Fruit fly (Drosophila melanogaster) Kc167 (cell line): Measurements from ENCODE around the gene CG11655.

Source experiments
- Myc ChIP-seq: fragments of >200 bp; optimal IDR thresholded peaks from 2 replicates; lab custom pipeline; 2017; ENCODE audit warnings: missing external identifiers
- Sin3A ChIP-seq: fragments of >200 bp; optimal IDR thresholded peaks from 2 replicates; lab custom pipeline; 2018; ENCODE audit warnings: missing external identifiers
- h ChIP-seq: fragments of >200 bp; optimal IDR thresholded peaks from 3 replicates; lab custom pipeline; 2018; ENCODE audit warnings: missing external identifiers
- insv ChIP-seq: fragments of >200 bp; optimal IDR thresholded peaks from 3 replicates; lab custom pipeline; 2018; ENCODE audit warnings: missing external identifiers
- psq ChIP-seq: fragments of >200 bp; optimal IDR thresholded peaks from 2 replicates; lab custom pipeline; 2017; ENCODE audit warnings: missing external identifiers
- ttk ChIP-seq: sonication (Bioruptor generic); optimal IDR thresholded peaks from 2 replicates; lab custom pipeline; 2017; ENCODE audit warnings: missing external identifiers

Gene CG11655

DNA sequence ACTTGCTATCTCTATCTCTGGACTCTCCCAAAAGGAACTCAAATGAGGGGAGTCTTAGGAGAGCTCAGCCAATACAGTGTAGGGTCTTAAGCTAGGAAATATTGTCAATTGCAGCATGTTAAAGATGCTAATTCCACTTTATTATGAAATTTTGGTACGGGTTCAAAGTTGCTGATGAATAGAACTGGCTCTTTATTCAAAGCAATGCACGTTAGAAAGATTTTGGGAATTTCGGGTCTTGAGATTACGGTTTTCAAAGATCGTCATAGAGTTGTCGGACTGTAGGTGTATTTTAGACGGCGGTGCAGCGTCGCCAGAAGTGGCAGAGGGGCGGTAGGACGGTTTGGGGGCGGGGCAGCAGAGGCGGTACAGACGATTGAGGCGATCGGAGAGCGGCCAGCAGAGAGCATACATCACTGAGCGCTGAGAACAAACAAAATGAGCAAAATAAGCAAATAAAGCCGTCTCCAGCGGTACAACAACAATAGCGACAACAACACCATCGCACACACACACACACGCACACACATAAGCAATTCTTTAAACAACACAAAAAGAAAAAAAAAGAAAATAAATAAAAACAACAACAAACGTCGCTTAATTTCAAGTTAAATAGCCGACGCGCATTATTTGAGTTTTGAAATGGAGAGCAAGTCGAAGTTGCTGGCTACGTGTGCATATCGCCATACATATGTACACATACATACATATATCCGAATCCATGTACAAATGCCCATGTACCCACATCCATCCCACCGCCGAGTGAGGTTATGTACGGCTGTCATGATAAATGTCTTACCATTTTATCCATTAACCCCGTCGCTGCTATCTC, 44.4 kb downstream of the CG11655 start:
- TF ChIP-seq Sin3A: no peak
- no peak for TF ChIP-seq insv (lab: Kevin White, UChicago)
- TF ChIP-seq Myc (lab: Kevin White, UChicago): no peak
- TF ChIP-seq ttk: no peak
- TF ChIP-seq h (lab: Kevin White, UChicago): no peak
- no peak for TF ChIP-seq psq

- no peak for TF ChIP-seq h (lab: Kevin White, UChicago)
- no peak for TF ChIP-seq Sin3A
- TF ChIP-seq psq: no peak
- TF ChIP-seq Myc (lab: Kevin White, UChicago): no peak
- TF ChIP-seq ttk: no peak
- no peak for TF ChIP-seq insv (lab: Kevin White, UChicago)
Measured at dm6 chrX:15498791-15499190, 45.5 kb downstream of the CG11655 start.

DNA sequence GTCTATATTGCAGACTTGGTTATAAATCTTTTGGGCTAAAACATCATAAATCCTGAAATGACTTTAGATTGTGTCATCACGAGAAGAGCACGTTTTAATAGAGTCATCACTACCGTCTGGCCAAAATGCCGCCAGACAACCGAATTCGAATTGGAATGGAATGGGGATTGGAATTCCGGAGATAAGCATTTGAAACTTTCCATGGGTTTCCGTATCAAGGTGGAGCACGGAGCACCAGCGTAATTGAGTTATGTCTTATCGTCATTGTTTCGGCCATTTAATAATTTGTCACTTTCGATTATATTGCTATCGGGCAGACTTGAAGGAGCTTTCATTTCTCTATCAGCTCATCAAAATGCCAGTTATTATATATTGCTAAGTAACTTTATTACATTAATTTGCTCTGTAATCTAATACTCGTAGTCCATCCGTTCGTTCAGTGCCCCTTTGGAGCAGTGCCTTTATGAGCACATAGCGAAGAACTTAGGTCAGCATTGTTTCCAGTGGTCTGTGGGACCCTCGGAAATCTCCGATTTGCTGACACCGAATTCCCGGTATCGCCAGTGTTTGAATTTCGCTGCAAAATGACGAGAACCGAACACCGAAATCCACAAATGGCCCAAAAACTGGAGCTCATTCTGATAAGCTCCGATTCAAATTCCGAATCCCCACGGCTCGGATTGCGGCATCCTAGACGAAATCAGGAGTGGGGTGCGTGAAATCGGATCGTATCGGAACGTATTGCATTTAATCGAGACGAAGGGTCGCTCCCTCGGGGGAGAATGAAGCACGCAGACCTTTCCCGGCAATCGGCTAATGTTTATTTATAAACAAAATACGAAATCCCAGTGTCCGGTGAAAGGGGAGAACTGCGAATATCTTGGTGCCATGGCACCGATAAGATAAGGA, 47.0 kb downstream of the CG11655 start:
- TF ChIP-seq Sin3A (no peak), Myc (lab: Kevin White, UChicago) (no peak), psq (no peak), ttk (no peak), h (lab: Kevin White, UChicago) (no peak), insv (lab: Kevin White, UChicago) (no peak)

DNA sequence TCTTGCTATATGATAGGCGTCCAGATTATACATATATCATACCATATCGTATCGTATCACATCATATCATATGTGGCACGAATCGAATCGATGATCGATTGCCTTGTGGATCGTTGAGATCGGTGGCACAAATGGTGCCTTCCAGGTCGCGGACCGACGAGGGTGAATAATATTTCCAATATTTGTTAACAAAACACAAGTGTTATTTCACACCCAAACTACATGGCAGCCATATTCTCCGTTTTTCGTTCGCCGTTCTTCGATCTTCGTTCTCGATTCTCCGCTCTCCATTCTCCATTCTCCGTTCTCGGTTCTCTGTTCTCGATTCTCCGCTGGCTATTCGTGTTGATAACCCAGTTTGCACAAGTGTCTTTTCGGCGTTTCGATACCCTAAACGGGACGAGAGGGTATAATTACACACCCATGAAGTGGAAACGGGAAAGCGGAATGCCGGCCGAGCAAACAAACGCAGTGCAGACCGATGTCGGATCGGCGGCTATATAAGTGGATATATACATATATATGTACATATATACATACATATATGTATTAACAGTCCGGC, 48.5 kb downstream of the CG11655 start:
- TF ChIP-seq Sin3A: no peak
- TF ChIP-seq Myc (lab: Kevin White, UChicago): no peak
- no peak for TF ChIP-seq ttk
- TF ChIP-seq psq: no peak
- no peak for TF ChIP-seq h (lab: Kevin White, UChicago)
- no peak for TF ChIP-seq insv (lab: Kevin White, UChicago)

DNA sequence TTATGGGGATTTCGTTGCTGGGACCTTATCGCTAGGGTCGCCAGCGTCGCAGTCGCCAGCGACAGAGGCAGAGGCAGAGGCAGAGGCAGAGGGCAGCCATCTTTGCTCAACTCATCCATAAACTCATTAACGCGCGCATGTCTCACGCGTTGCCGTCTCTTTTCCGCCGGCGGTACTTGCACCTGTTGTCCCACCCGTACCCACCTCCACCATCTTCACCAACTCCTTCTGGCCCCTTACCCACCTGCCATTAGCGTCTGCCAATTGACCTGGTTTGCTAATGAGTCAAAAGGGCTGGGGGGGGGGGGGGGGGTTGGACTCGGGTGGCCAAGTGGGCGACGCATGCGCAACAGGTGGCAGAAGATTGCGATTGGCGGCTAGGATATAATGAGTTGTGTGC, 49.6 kb downstream of the CG11655 start:
- TF ChIP-seq ttk (peak; percentile 54), Sin3A (no peak), Myc (lab: Kevin White, UChicago) (no peak), h (lab: Kevin White, UChicago) (no peak)
